Fruit fly (Drosophila melanogaster): Measurements from ENCODE around the gene Sdic4.

Gene Sdic4

dm6 chrX:20256849-20257590 is 32.2 kb upstream of the Sdic4 start, which contains the start of gene CG17065 (continued):
- TF ChIP-seq Hr38 (GFP tag; optimal IDR thresholded peaks at IDR 0.05) (no peak), CG3032 (tag; optimal IDR thresholded peaks at IDR 0.05) (peak; percentile 1), dsx (GFP tag; optimal IDR thresholded peaks at IDR 0.05; ENCODE audit: poor library complexity, severe bottlenecking) (no peak), svp (GFP tag) (peak; percentile 57), Lpt (GFP tag; optimal IDR thresholded peaks at IDR 0.05) (no peak), lz (GFP tag; optimal IDR thresholded peaks at IDR 0.05) (peak; percentile 38), CG7368 (GFP tag; optimal IDR thresholded peaks at IDR 0.05) (no peak), CG16779 (tag; optimal IDR thresholded peaks at IDR 0.05) (no peak), CG3919 (GFP tag; optimal IDR thresholded peaks at IDR 0.05) (peak; percentile 12), CG1621 (tag; optimal IDR thresholded peaks at IDR 0.05) (no peak), CG6808 (GFP tag; optimal IDR thresholded peaks at IDR 0.05) (no peak), CG9139 (GFP tag; optimal IDR thresholded peaks at IDR 0.05) (no peak), ss (GFP tag; optimal IDR thresholded peaks at IDR 0.05) (no peak), fd59A (GFP tag; optimal IDR thresholded peaks at IDR 0.05) (no peak), Met (GFP tag; optimal IDR thresholded peaks at IDR 0.05) (peak; percentile 24), Hr4 (GFP tag; optimal IDR thresholded peaks at IDR 0.05) (peak; percentile 26), CG6854 (GFP tag; optimal IDR thresholded peaks at IDR 0.05) (no peak), salr (GFP tag; optimal IDR thresholded peaks at IDR 0.05) (no peak), net (GFP tag; optimal IDR thresholded peaks at IDR 0.05) (no peak), CG8319 (GFP tag; optimal IDR thresholded peaks at IDR 0.05) (no peak), Ets21C (GFP tag; optimal IDR thresholded peaks at IDR 0.05) (no peak), fkh (GFP tag; optimal IDR thresholded peaks at IDR 0.05) (peak; percentile 29), spab (GFP tag; optimal IDR thresholded peaks at IDR 0.05) (no peak), Hr39 (GFP tag; optimal IDR thresholded peaks at IDR 0.05) (peak; percentile 31)

dm6 chrX:20255977-20256376 is 31.2 kb upstream of the Sdic4 start:
- TF ChIP-seq svp (GFP tag) (peak; percentile 80), Hr38 (GFP tag; optimal IDR thresholded peaks at IDR 0.05) (no peak), CG11762 (GFP tag; optimal IDR thresholded peaks at IDR 0.05; ENCODE audit: insufficient read depth) (no peak), Sox14 (GFP tag; optimal IDR thresholded peaks at IDR 0.05) (peak; percentile 29), vri (GFP tag; optimal IDR thresholded peaks at IDR 0.05) (peak; percentile 19), Smox (GFP tag; optimal IDR thresholded peaks at IDR 0.05) (no peak), CG11294 (GFP tag; IDR thresholded peaks at IDR 0.05) (no peak), CG6854 (GFP tag; optimal IDR thresholded peaks at IDR 0.05) (no peak)

dm6 chrX:20251586-20252160 is 26.9 kb upstream of the Sdic4 start:
- TF ChIP-seq CG1621 (tag; optimal IDR thresholded peaks at IDR 0.05) (peak; percentile 31), esn (GFP tag; optimal IDR thresholded peaks at IDR 0.05) (no peak), cyc (GFP tag; optimal IDR thresholded peaks at IDR 0.05) (no peak), vri (GFP tag; optimal IDR thresholded peaks at IDR 0.05) (peak; percentile 43), Sox14 (GFP tag; optimal IDR thresholded peaks at IDR 0.05) (peak; percentile 12), pdm3 (GFP tag; optimal IDR thresholded peaks at IDR 0.05) (no peak), ss (GFP tag; optimal IDR thresholded peaks at IDR 0.05) (peak in 1 of 2 experiments; percentile 2), CG8119 (GFP tag; IDR thresholded peaks at IDR 0.05) (no peak), Eip78C (GFP tag) (peak; percentile 19)

- TF ChIP-seq CG32006 (GFP tag; optimal IDR thresholded peaks at IDR 0.05): no peak
- no peak for TF ChIP-seq Eip93F (GFP tag; optimal IDR thresholded peaks at IDR 0.05)
- TF ChIP-seq spab (GFP tag; optimal IDR thresholded peaks at IDR 0.05): no peak
- no peak for TF ChIP-seq CG31627 (GFP tag; optimal IDR thresholded peaks at IDR 0.05)
- TF ChIP-seq Sox102F (GFP tag; optimal IDR thresholded peaks at IDR 0.05): no peak
- no peak for TF ChIP-seq cyc (GFP tag; optimal IDR thresholded peaks at IDR 0.05)
- TF ChIP-seq OdsH (GFP tag; optimal IDR thresholded peaks at IDR 0.05): no peak
- TF ChIP-seq net (GFP tag; optimal IDR thresholded peaks at IDR 0.05): no peak
- TF ChIP-seq CG7368 (GFP tag; optimal IDR thresholded peaks at IDR 0.05): no peak
- peak; percentile 10 for TF ChIP-seq Hr39 (GFP tag; optimal IDR thresholded peaks at IDR 0.05)
- TF ChIP-seq topi (GFP tag; optimal IDR thresholded peaks at IDR 0.05): no peak
- no peak for TF ChIP-seq eg (GFP tag; IDR thresholded peaks at IDR 0.05)
- TF ChIP-seq achi (GFP tag; optimal IDR thresholded peaks at IDR 0.05): peak; percentile 4
- peak; percentile 13 for TF ChIP-seq esn (GFP tag; optimal IDR thresholded peaks at IDR 0.05)
- no peak for TF ChIP-seq CG16779 (tag; optimal IDR thresholded peaks at IDR 0.05)
- TF ChIP-seq dsx (GFP tag; optimal IDR thresholded peaks at IDR 0.05; ENCODE audit: poor library complexity, severe bottlenecking): no peak
- no peak for TF ChIP-seq CG34406 (GFP tag; optimal IDR thresholded peaks at IDR 0.05)
- no peak for TF ChIP-seq ss (GFP tag; optimal IDR thresholded peaks at IDR 0.05)
- TF ChIP-seq CG6854 (GFP tag; optimal IDR thresholded peaks at IDR 0.05): no peak
- peak; percentile 58 for TF ChIP-seq Eip78C (GFP tag)
- TF ChIP-seq CG6808 (GFP tag; optimal IDR thresholded peaks at IDR 0.05): no peak
Observed at dm6 chrX:20251069-20251468, 26.2 kb upstream of the Sdic4 start, which contains the start of the genes CG17068 and Rab10. Gene CG17068 (minus strand): TSS chrX:20251093. Gene Rab10 (plus strand): TSS chrX:20251338.
